Fruit fly (Drosophila melanogaster) whole organism, embryonic: ENCODE data around the gene Cerk.
A peak's percentile ranks its signal among the peaks of the same experiment; 100 is the strongest.

Experiments used
- Adf1 ChIP-seq: fragments of 200-800 bp; sonication (Bioruptor generic); IDR thresholded peaks from 2 replicates; pipeline ENCODE4 v1.3.6; 2022; ENCODE audit warnings: missing biosample characterization, missing genetic modification characterization
- Antp ChIP-seq: fragments of 200-800 bp; sonication (Bioruptor generic); optimal IDR thresholded peaks from 3 replicates; lab custom pipeline; 2016; ENCODE audit warnings: missing biosample characterization, missing genetic modification characterization
- CG10267 ChIP-seq: fragments of 200-800 bp; sonication (Bioruptor generic); optimal IDR thresholded peaks from 2 replicates; lab custom pipeline; 2018; ENCODE audit warnings: missing biosample characterization, mild to moderate bottlenecking, missing genetic modification characterization, moderate library complexity
- CG10274 ChIP-seq: fragments of 200-800 bp; sonication (Bioruptor generic); optimal IDR thresholded peaks from 3 replicates; lab custom pipeline; 2017; ENCODE audit warnings: missing biosample characterization, mild to moderate bottlenecking, missing genetic modification characterization
- CG10565 ChIP-seq: fragments of 200-800 bp; sonication (Bioruptor generic); optimal IDR thresholded peaks from 3 replicates; lab custom pipeline; 2016; ENCODE audit warnings: missing biosample characterization, mild to moderate bottlenecking, missing genetic modification characterization
- CG11723 ChIP-seq: fragments of 200-800 bp; sonication (Bioruptor generic); optimal IDR thresholded peaks from 2 replicates; lab custom pipeline; 2017; ENCODE audit warnings: missing biosample characterization, mild to moderate bottlenecking, missing genetic modification characterization
- CG12659 ChIP-seq: fragments of 200-800 bp; sonication (Bioruptor generic); optimal IDR thresholded peaks from 3 replicates; lab custom pipeline; 2017; ENCODE audit warnings: mild to moderate bottlenecking, missing biosample characterization, missing genetic modification reagents, missing genetic modification characterization
- CG13894 ChIP-seq: fragments of 200-800 bp; sonication (Bioruptor generic); optimal IDR thresholded peaks from 3 replicates; lab custom pipeline; 2018; ENCODE audit warnings: missing biosample characterization, mild to moderate bottlenecking, missing genetic modification characterization, moderate library complexity
- CG14860 ChIP-seq: fragments of 200-800 bp; sonication (Bioruptor generic); IDR thresholded peaks from 3 replicates; pipeline ENCODE4 v1.3.6; 2022; ENCODE audit warnings: missing biosample characterization, missing genetic modification characterization; ENCODE audit not compliant: partially characterized antibody
- CG15514 ChIP-seq: fragments of 200-800 bp; sonication (Bioruptor generic); optimal IDR thresholded peaks from 3 replicates; lab custom pipeline; 2017; ENCODE audit warnings: missing biosample characterization, missing genetic modification characterization, mild to moderate bottlenecking, moderate library complexity, missing genetic modification reagents
- CG1792 ChIP-seq: fragments of 200-800 bp; sonication (Bioruptor generic); optimal IDR thresholded peaks from 2 replicates; lab custom pipeline; 2016; ENCODE audit warnings: missing biosample characterization, missing genetic modification characterization
- CG2202 ChIP-seq: fragments of 200-800 bp; sonication (Bioruptor generic); optimal IDR thresholded peaks from 2 replicates; lab custom pipeline; 2018; ENCODE audit warnings: missing biosample characterization, mild to moderate bottlenecking, missing genetic modification characterization
- CG30431 ChIP-seq: fragments of 200-800 bp; sonication (Bioruptor generic); optimal IDR thresholded peaks from 2 replicates; lab custom pipeline; 2017; ENCODE audit warnings: missing biosample characterization, missing genetic modification characterization
- CG3847 ChIP-seq: fragments of 200-800 bp; sonication (Bioruptor generic); IDR thresholded peaks from 2 replicates; pipeline ENCODE4 v1.3.6; 2022; ENCODE audit warnings: missing biosample characterization, missing genetic modification characterization
- CG4360 ChIP-seq: fragments of 200-800 bp; sonication (Bioruptor generic); IDR thresholded peaks from 2 replicates; pipeline ENCODE4 v1.3.6; 2022; ENCODE audit warnings: missing biosample characterization, missing genetic modification characterization
- CG6765 ChIP-seq: fragments of 200-800 bp; sonication (Bioruptor generic); optimal IDR thresholded peaks from 3 replicates; lab custom pipeline; 2017; ENCODE audit warnings: missing biosample characterization, mild to moderate bottlenecking, missing genetic modification characterization
- CG8359 ChIP-seq: fragments of 200-800 bp; sonication (Bioruptor generic); optimal IDR thresholded peaks from 2 replicates; lab custom pipeline; 2017; ENCODE audit warnings: missing biosample characterization, mild to moderate bottlenecking, missing genetic modification characterization, borderline replicate concordance
- Dek ChIP-seq: fragments of 200-800 bp; sonication (Bioruptor generic); optimal IDR thresholded peaks from 3 replicates; lab custom pipeline; 2019; ENCODE audit warnings: missing biosample characterization, mild to moderate bottlenecking, missing genetic modification characterization, moderate library complexity
- Doc3 ChIP-seq: fragments of 200-800 bp; sonication (Bioruptor generic); IDR thresholded peaks from 3 replicates; pipeline ENCODE4 v1.3.6; 2022; ENCODE audit warnings: missing biosample characterization, missing genetic modification characterization; ENCODE audit not compliant: partially characterized antibody
- Dp ChIP-seq: fragments of 200-800 bp; sonication (Bioruptor generic); optimal IDR thresholded peaks from 2 replicates; lab custom pipeline; 2018; ENCODE audit warnings: missing biosample characterization, mild to moderate bottlenecking, missing genetic modification characterization, moderate library complexity
- HLH4C ChIP-seq: fragments of 200-800 bp; sonication (Bioruptor generic); IDR thresholded peaks from 3 replicates; pipeline ENCODE4 v1.3.6; 2022; ENCODE audit warnings: missing biosample characterization, missing genetic modification characterization; ENCODE audit not compliant: partially characterized antibody
- Hr39 ChIP-seq: fragments of >200 bp; optimal IDR thresholded peaks from 2 replicates; lab custom pipeline; 2017
- NC2α ChIP-seq: fragments of 200-800 bp; sonication (Bioruptor generic); optimal IDR thresholded peaks from 2 replicates; lab custom pipeline; 2016; ENCODE audit warnings: missing biosample characterization, missing genetic modification characterization
- NC2β ChIP-seq: fragments of 200-800 bp; sonication (Bioruptor generic); optimal IDR thresholded peaks from 2 replicates; lab custom pipeline; 2016; ENCODE audit warnings: missing biosample characterization, missing genetic modification characterization
- Oaz ChIP-seq: fragments of 200-800 bp; sonication (Bioruptor generic); IDR thresholded peaks from 2 replicates; pipeline ENCODE4 v1.3.6; 2022; ENCODE audit warnings: missing biosample characterization, missing genetic modification characterization
- Sox100B ChIP-seq: fragments of 200-800 bp; sonication (Bioruptor generic); optimal IDR thresholded peaks from 3 replicates; lab custom pipeline; 2018; ENCODE audit warnings: missing biosample characterization, mild to moderate bottlenecking, missing genetic modification characterization
- Ssrp ChIP-seq: fragments of 200-800 bp; sonication (Bioruptor generic); optimal IDR thresholded peaks from 2 replicates; lab custom pipeline; 2018; ENCODE audit warnings: missing biosample characterization, mild to moderate bottlenecking, missing genetic modification characterization, moderate library complexity
- bigmax ChIP-seq: fragments of 200-800 bp; sonication (Bioruptor generic); optimal IDR thresholded peaks from 2 replicates; lab custom pipeline; 2018; ENCODE audit warnings: missing biosample characterization, mild to moderate bottlenecking, missing genetic modification characterization
- caup ChIP-seq: fragments of 200-800 bp; sonication (Bioruptor generic); optimal IDR thresholded peaks from 3 replicates; lab custom pipeline; 2017; ENCODE audit warnings: missing biosample characterization, mild to moderate bottlenecking, missing genetic modification characterization, moderate library complexity; ENCODE audit not compliant: severe bottlenecking
- chinmo ChIP-seq: fragments of 200-800 bp; sonication (Bioruptor generic); IDR thresholded peaks from 4 replicates; pipeline ENCODE4 v1.3.6; 2022; ENCODE audit warnings: missing biosample characterization, missing genetic modification characterization; ENCODE audit not compliant: partially characterized antibody
- crc ChIP-seq: fragments of 200-800 bp; sonication (Bioruptor generic); optimal IDR thresholded peaks from 2 replicates; lab custom pipeline; 2016; ENCODE audit warnings: missing biosample characterization, missing genetic modification characterization
- ems ChIP-seq: fragments of 200-800 bp; sonication (Bioruptor generic); optimal IDR thresholded peaks from 3 replicates; lab custom pipeline; 2016; ENCODE audit warnings: missing biosample characterization, missing genetic modification characterization
- eyg ChIP-seq: fragments of 200-800 bp; sonication (Bioruptor generic); optimal IDR thresholded peaks from 3 replicates; lab custom pipeline; 2016; ENCODE audit warnings: missing biosample characterization, missing genetic modification characterization
- lab ChIP-seq: fragments of 200-800 bp; sonication (Bioruptor generic); optimal IDR thresholded peaks from 3 replicates; lab custom pipeline; 2017; ENCODE audit warnings: missing biosample characterization, missing genetic modification characterization, mild to moderate bottlenecking, moderate library complexity, missing genetic modification reagents
- lbe ChIP-seq: fragments of 200-800 bp; sonication (Bioruptor generic); optimal IDR thresholded peaks from 2 replicates; lab custom pipeline; 2016; ENCODE audit warnings: missing biosample characterization, mild to moderate bottlenecking, missing genetic modification characterization
- mirr ChIP-seq: fragments of 200-800 bp; sonication (Bioruptor generic); optimal IDR thresholded peaks from 3 replicates; lab custom pipeline; 2018; ENCODE audit warnings: missing biosample characterization, mild to moderate bottlenecking, missing genetic modification characterization
- nom ChIP-seq: fragments of 200-800 bp; sonication (Bioruptor generic); optimal IDR thresholded peaks from 2 replicates; lab custom pipeline; 2017; ENCODE audit warnings: missing biosample characterization, missing genetic modification characterization, mild to moderate bottlenecking, moderate library complexity, missing genetic modification reagents
- phol ChIP-seq: fragments of 200-800 bp; sonication (Bioruptor generic); optimal IDR thresholded peaks from 3 replicates; lab custom pipeline; 2018; ENCODE audit warnings: missing biosample characterization, mild to moderate bottlenecking, missing genetic modification characterization, moderate library complexity
- pros ChIP-seq: fragments of 200-800 bp; sonication (Bioruptor generic); optimal IDR thresholded peaks from 3 replicates; lab custom pipeline; 2019; ENCODE audit warnings: missing biosample characterization, mild to moderate bottlenecking, missing genetic modification characterization, moderate library complexity
- psq ChIP-seq: fragments of 200-800 bp; sonication (Bioruptor generic); optimal IDR thresholded peaks from 2 replicates; lab custom pipeline; 2017; ENCODE audit warnings: missing biosample characterization, missing genetic modification characterization
- row ChIP-seq: fragments of 200-800 bp; sonication (Bioruptor generic); IDR thresholded peaks from 3 replicates; pipeline ENCODE4 v1.3.6; 2022; ENCODE audit warnings: missing biosample characterization, missing genetic modification characterization
- sc ChIP-seq, 3 experiments: fragments of >200 bp in 2 of 3; fragments of 200-800 bp in 1 of 3; sonication (Bioruptor generic) in 1 of 3; optimal IDR thresholded peaks; 2 replicates in 2 of 3; 3 replicates in 1 of 3; lab custom pipeline; 2017; ENCODE audit warnings: mild to moderate bottlenecking in 1 of 3, missing biosample characterization in 1 of 3, missing genetic modification characterization in 1 of 3, missing genetic modification reagents in 1 of 3
- stwl ChIP-seq: fragments of 200-800 bp; sonication (Bioruptor generic); optimal IDR thresholded peaks from 3 replicates; lab custom pipeline; 2018; ENCODE audit warnings: missing biosample characterization, mild to moderate bottlenecking, missing genetic modification characterization, moderate library complexity
- tll ChIP-seq, 2 experiments: fragments of 200-800 bp in 1 of 2; fragments of >200 bp in 1 of 2; sonication (Bioruptor generic) in 1 of 2; optimal IDR thresholded peaks; 2 replicates each; lab custom pipeline; 2017 to 2019; ENCODE audit warnings: missing biosample characterization in 2 of 2, missing genetic modification characterization in 2 of 2, mild to moderate bottlenecking in 1 of 2, moderate library complexity in 1 of 2
- ttk ChIP-seq: fragments of 200-800 bp; sonication (Bioruptor generic); IDR thresholded peaks from 2 replicates; pipeline ENCODE4 v2.1.2; 2022; ENCODE audit warnings: missing biosample characterization, missing genetic modification characterization
- twi ChIP-seq: fragments of 200-800 bp; optimal IDR thresholded peaks from 2 replicates; lab custom pipeline; 2019; ENCODE audit warnings: missing biosample characterization, mild to moderate bottlenecking, missing genetic modification characterization, moderate library complexity
- vvl ChIP-seq: fragments of 200-800 bp; sonication (Bioruptor generic); IDR thresholded peaks from 2 replicates; pipeline ENCODE4 v1.3.6; 2022; ENCODE audit warnings: missing biosample characterization, missing genetic modification characterization
- zfh2 ChIP-seq: fragments of 200-800 bp; sonication (Bioruptor generic); optimal IDR thresholded peaks from 2 replicates; lab custom pipeline; 2016; ENCODE audit warnings: missing biosample characterization, missing genetic modification characterization

The Cerk gene

dm6 chr3R:5393742-5394391, 25.8 kb upstream of the Cerk start, which contains the start of gene CG1172 (continued):
- peak; percentile 76 for TF ChIP-seq CG12659
- no peak for TF ChIP-seq NC2α
- TF ChIP-seq caup (GFP tag; lab: Kevin White, UChicago) = peak; percentile 32
- TF ChIP-seq CG30431 (GFP tag; lab: Kevin White, UChicago) = no peak
- no peak for TF ChIP-seq lab
- no peak for TF ChIP-seq CG10565 (GFP tag; lab: Kevin White, UChicago)
- no peak for TF ChIP-seq Hr39
- no peak for TF ChIP-seq twi (tag; lab: Kevin White, UChicago)
- no peak for TF ChIP-seq eyg (GFP tag; lab: Kevin White, UChicago)
- no peak for TF ChIP-seq CG4360
- TF ChIP-seq CG10267 = peak; percentile 49
- no peak for TF ChIP-seq ems (GFP tag; lab: Kevin White, UChicago)
- peak; percentile 69 for TF ChIP-seq HLH4C (GFP tag; lab: Robert Waterston, UW)
- TF ChIP-seq Ssrp = no peak
- TF ChIP-seq mirr = peak; percentile 7
- peak; percentile 17 for TF ChIP-seq lbe
- no peak for TF ChIP-seq Antp (GFP tag; lab: Kevin White, UChicago)
- TF ChIP-seq sc (optimal IDR thresholded peaks at IDR 0.05; lab: Kevin White, UChicago) = no peak
- no peak for TF ChIP-seq sc (GFP tag; optimal IDR thresholded peaks at IDR 0.05; lab: Kevin White, UChicago)
- TF ChIP-seq CG6765 (GFP tag; lab: Kevin White, UChicago) = no peak
- TF ChIP-seq Oaz (GFP tag; lab: Robert Waterston, UW) = no peak
- no peak for TF ChIP-seq tll (GFP tag; optimal IDR thresholded peaks at IDR 0.05; lab: Kevin White, UChicago)
- no peak for TF ChIP-seq CG3847 (GFP tag; lab: Robert Waterston, UW)
- TF ChIP-seq NC2β (GFP tag; lab: Kevin White, UChicago) = no peak
- no peak for TF ChIP-seq Adf1 (GFP tag; lab: Robert Waterston, UW)
- TF ChIP-seq nom (GFP tag; lab: Kevin White, UChicago) = no peak
- no peak for TF ChIP-seq ttk (GFP tag; lab: Robert Waterston, UW)
- no peak for TF ChIP-seq CG1792
- no peak for TF ChIP-seq pros (GFP tag; lab: Kevin White, UChicago)
- TF ChIP-seq vvl (GFP tag; lab: Robert Waterston, UW) = peak; percentile 88
- no peak for TF ChIP-seq CG8359
- no peak for TF ChIP-seq bigmax (GFP tag; lab: Kevin White, UChicago)
- no peak for TF ChIP-seq CG13894
- no peak for TF ChIP-seq CG11723
- TF ChIP-seq Dp (GFP tag; lab: Kevin White, UChicago) = peak; percentile 81
- no peak; the same call in 2 of the 3 replicates for TF ChIP-seq row (GFP tag; lab: Robert Waterston, UW)
- no peak for TF ChIP-seq CG2202 (tag; lab: Kevin White, UChicago)
- TF ChIP-seq CG14860 (GFP tag; lab: Robert Waterston, UW) = peak; percentile 28; the same call in 1 of the 3 replicates
- peak; percentile 59 for TF ChIP-seq phol (tag; lab: Kevin White, UChicago)
- no peak for TF ChIP-seq Sox100B (GFP tag; lab: Kevin White, UChicago)
- TF ChIP-seq psq (GFP tag; lab: Kevin White, UChicago) = no peak
- TF ChIP-seq Doc3 (GFP tag; lab: Robert Waterston, UW) = peak; percentile 66
- peak; percentile 96 for TF ChIP-seq stwl
- TF ChIP-seq CG15514 (GFP tag; lab: Kevin White, UChicago) = peak; percentile 75
- no peak for TF ChIP-seq Dek
- no peak for TF ChIP-seq zfh2 (GFP tag; lab: Kevin White, UChicago)
- TF ChIP-seq chinmo = 0 out of 4 replicates have a peak, but pooled peaks have one; percentile 48
- no peak for TF ChIP-seq CG10274 (GFP tag; lab: Kevin White, UChicago)
- TF ChIP-seq crc (GFP tag; lab: Kevin White, UChicago) = no peak
